Worm (Caenorhabditis elegans): ENCODE data around the gene lgc-4.

DNA sequence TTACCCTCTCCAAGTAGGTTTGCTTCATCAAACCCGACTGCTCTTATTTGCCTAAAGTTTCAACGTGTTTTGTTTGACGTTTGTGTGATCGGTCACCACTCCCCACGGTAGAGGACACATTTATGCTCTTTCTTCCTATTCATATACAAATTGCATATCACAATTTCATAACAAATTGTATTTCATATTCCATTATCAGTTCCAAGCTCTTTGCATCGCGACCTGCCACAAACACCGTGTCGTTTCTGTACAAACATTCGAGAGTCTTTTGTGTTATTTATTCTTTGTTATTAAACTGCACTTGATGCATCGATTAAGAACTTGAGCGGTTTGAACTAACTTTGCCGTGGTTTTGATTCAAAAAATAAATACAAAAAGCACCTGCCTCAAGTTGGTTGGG is 31.9 kb downstream of the lgc-4 start:
- TF ChIP-seq ceh-6 (GFP tag; optimal IDR thresholded peaks at IDR 0.05), result no peak
- no peak for TF ChIP-seq pha-2 (tag; optimal IDR thresholded peaks at IDR 0.05)
- TF ChIP-seq nfya-1 (tag; optimal IDR thresholded peaks at IDR 0.05), result no peak
- no peak for TF ChIP-seq unc-55 (GFP tag; optimal IDR thresholded peaks at IDR 0.05)
- no peak for TF ChIP-seq C38D4.7 (GFP tag; optimal IDR thresholded peaks at IDR 0.05)
- TF ChIP-seq pros-1 (tag; optimal IDR thresholded peaks at IDR 0.05), result no peak
- TF ChIP-seq T23F11.4 (GFP tag; optimal IDR thresholded peaks at IDR 0.05), result no peak
- no peak for TF ChIP-seq K09A11.1 (tag; optimal IDR thresholded peaks at IDR 0.05; ENCODE audit: insufficient read depth)
- no peak for TF ChIP-seq rnt-1 (tag; optimal IDR thresholded peaks at IDR 0.05)
- TF ChIP-seq lin-11 (tag; optimal IDR thresholded peaks at IDR 0.05), result no peak
- TF ChIP-seq ceh-9 (tag; optimal IDR thresholded peaks at IDR 0.05), result no peak
